Fruit fly (Drosophila melanogaster) Kc167 (cell line): Measurements from ENCODE around the gene Scsalpha1.

Experiments
- Sin3A ChIP-seq: fragments of >200 bp; optimal IDR thresholded peaks from 2 replicates; lab custom pipeline; 2018; ENCODE audit warnings: missing external identifiers
- h ChIP-seq: fragments of >200 bp; optimal IDR thresholded peaks from 3 replicates; lab custom pipeline; 2018; ENCODE audit warnings: missing external identifiers
- insv ChIP-seq: fragments of >200 bp; optimal IDR thresholded peaks from 3 replicates; lab custom pipeline; 2018; ENCODE audit warnings: missing external identifiers

dm6 chr3L:3783436-3783835 is 30.6 kb upstream of the Scsalpha1 start:
- TF ChIP-seq Sin3A (lab: Kevin White, UChicago), result no peak
- no peak for TF ChIP-seq h (lab: Kevin White, UChicago)
- no peak for TF ChIP-seq insv (lab: Kevin White, UChicago)
